Fruit fly (Drosophila melanogaster) whole organism, pupa: ENCODE data around the gene squ.

Experiments used
- CG17806 ChIP-seq: fragments of 200-800 bp; sonication (Bioruptor generic); optimal IDR thresholded peaks from 2 replicates; lab custom pipeline; 2018; ENCODE audit warnings: missing biosample characterization, mild to moderate bottlenecking, missing genetic modification characterization, moderate library complexity
- CG8159 ChIP-seq: fragments of 200-800 bp; sonication (Bioruptor generic); optimal IDR thresholded peaks from 3 replicates; lab custom pipeline; 2018; ENCODE audit warnings: missing biosample characterization, mild to moderate bottlenecking, missing genetic modification characterization, moderate library complexity
- CG8301 ChIP-seq: fragments of 200-800 bp; sonication (Bioruptor generic); optimal IDR thresholded peaks from 2 replicates; lab custom pipeline; 2018; ENCODE audit warnings: missing biosample characterization, mild to moderate bottlenecking, missing genetic modification characterization
- D1 ChIP-seq: fragments of 200-800 bp; sonication (Bioruptor generic); optimal IDR thresholded peaks from 2 replicates; lab custom pipeline; 2018; ENCODE audit warnings: missing biosample characterization, mild to moderate bottlenecking, missing genetic modification characterization, moderate library complexity
- EcR ChIP-seq: fragments of 200-800 bp; sonication (Bioruptor generic); optimal IDR thresholded peaks from 3 replicates; lab custom pipeline; 2019; ENCODE audit warnings: missing biosample characterization, missing genetic modification characterization, mild to moderate bottlenecking, moderate library complexity, missing genetic modification reagents
- Snoo ChIP-seq: fragments of 200-800 bp; sonication (Bioruptor generic); optimal IDR thresholded peaks from 3 replicates; lab custom pipeline; 2017; ENCODE audit warnings: missing biosample characterization, mild to moderate bottlenecking, missing genetic modification characterization, inconsistent platforms

- TF ChIP-seq EcR = no peak
- no peak for TF ChIP-seq Snoo
- no peak for TF ChIP-seq CG8301 (tag; lab: Kevin White, UChicago)
- no peak for TF ChIP-seq D1 (tag; lab: Kevin White, UChicago)
- TF ChIP-seq CG8159 = no peak
- no peak for TF ChIP-seq CG17806 (tag; lab: Kevin White, UChicago)
Observed at dm6 chr2L:16709693-16710092, 29.8 kb downstream of the squ start.
